Fruit fly (Drosophila melanogaster) whole organism, embryonic: Measurements from ENCODE around the gene yellow-f2.

ENCODE experiments used
- CG12071 ChIP-seq: fragments of 200-800 bp; sonication (Bioruptor generic); optimal IDR thresholded peaks from 3 replicates; lab custom pipeline; 2018; ENCODE audit warnings: missing biosample characterization, mild to moderate bottlenecking, missing genetic modification characterization
- CG15011 ChIP-seq: fragments of 200-800 bp; sonication (Bioruptor generic); optimal IDR thresholded peaks from 3 replicates; lab custom pipeline; 2018; ENCODE audit warnings: missing biosample characterization, mild to moderate bottlenecking, missing genetic modification characterization
- CG2678 ChIP-seq: fragments of 200-800 bp; sonication (Bioruptor generic); optimal IDR thresholded peaks from 3 replicates; lab custom pipeline; 2019; ENCODE audit warnings: missing biosample characterization, mild to moderate bottlenecking, missing genetic modification characterization, moderate library complexity
- HLH4C ChIP-seq: fragments of 200-800 bp; sonication (Bioruptor generic); IDR thresholded peaks from 3 replicates; pipeline ENCODE4 v1.3.6; 2022; ENCODE audit warnings: missing biosample characterization, missing genetic modification characterization; ENCODE audit not compliant: partially characterized antibody
- Lpt ChIP-seq: fragments of >200 bp; optimal IDR thresholded peaks from 2 replicates; lab custom pipeline; 2018; ENCODE audit warnings: missing biosample characterization, missing genetic modification characterization
- MTF-1 ChIP-seq: fragments of 200-800 bp; sonication (Bioruptor generic); optimal IDR thresholded peaks from 2 replicates; lab custom pipeline; 2018; ENCODE audit warnings: missing biosample characterization, mild to moderate bottlenecking, missing genetic modification characterization, borderline replicate concordance
- Oaz ChIP-seq: fragments of 200-800 bp; sonication (Bioruptor generic); IDR thresholded peaks from 2 replicates; pipeline ENCODE4 v1.3.6; 2022; ENCODE audit warnings: missing biosample characterization, missing genetic modification characterization
- bowl ChIP-seq: fragments of 200-800 bp; sonication (Bioruptor generic); IDR thresholded peaks from 2 replicates; pipeline ENCODE4 v1.3.6; 2022; ENCODE audit warnings: missing biosample characterization, missing genetic modification characterization
- chinmo ChIP-seq: fragments of 200-800 bp; sonication (Bioruptor generic); IDR thresholded peaks from 4 replicates; pipeline ENCODE4 v1.3.6; 2022; ENCODE audit warnings: missing biosample characterization, missing genetic modification characterization; ENCODE audit not compliant: partially characterized antibody
- ewg ChIP-seq: fragments of 200-800 bp; sonication (Bioruptor generic); optimal IDR thresholded peaks from 3 replicates; lab custom pipeline; 2017; ENCODE audit warnings: mild to moderate bottlenecking, missing biosample characterization, missing genetic modification reagents, missing genetic modification characterization

DNA sequence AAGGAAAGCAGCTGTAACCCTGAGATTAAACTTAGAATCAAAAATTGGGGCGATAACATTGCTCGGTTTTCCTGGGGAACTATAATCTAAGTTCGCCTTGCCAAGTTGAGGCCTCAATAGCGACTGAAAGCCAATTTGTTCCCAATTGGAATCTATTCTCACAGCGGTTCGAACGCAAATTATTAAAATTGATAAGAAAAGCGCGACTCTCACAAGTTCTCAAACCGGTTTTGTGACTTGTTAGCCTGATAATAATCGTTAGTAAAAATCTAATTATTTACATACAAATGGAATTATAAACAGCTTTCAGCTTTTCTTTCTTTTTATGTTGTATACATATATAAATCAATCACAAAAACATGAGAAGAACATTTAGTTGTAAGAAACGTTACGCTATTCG is at the start of gene yellow-f2:
- TF ChIP-seq CG2678 (tag; lab: Kevin White, UChicago), result no peak
- TF ChIP-seq CG15011 (GFP tag; lab: Kevin White, UChicago), result no peak
- TF ChIP-seq Lpt (GFP tag; lab: Kevin White, UChicago), result no peak
- no peak for TF ChIP-seq HLH4C (GFP tag; lab: Robert Waterston, UW)
- no peak for TF ChIP-seq ewg (GFP tag; lab: Kevin White, UChicago)
- no peak for TF ChIP-seq chinmo (GFP tag; lab: Robert Waterston, UW)
- TF ChIP-seq Oaz (GFP tag; lab: Robert Waterston, UW), result no peak
- no peak for TF ChIP-seq MTF-1 (GFP tag; lab: Kevin White, UChicago)
- no peak; the same call in 1 of the 2 replicates for TF ChIP-seq bowl
- TF ChIP-seq CG12071 (GFP tag; lab: Kevin White, UChicago), result no peak
